Worm (Caenorhabditis elegans) whole organism, L3 larva: ENCODE data around the gene W02B12.11.

Experiments
- ZK546.5 ChIP-seq: sonication (generic microtip); optimal IDR thresholded peaks from 2 replicates; lab custom pipeline; 2017; ENCODE audit warnings: missing biosample characterization, missing genetic modification characterization
- aly-2 ChIP-seq: fragments of 150-350 bp; optimal IDR thresholded peaks from 2 replicates; lab custom pipeline; 2014; ENCODE audit warnings: missing biosample characterization, missing genetic modification characterization
- ama-1 ChIP-seq: fragments of 150-350 bp; optimal IDR thresholded peaks from 2 replicates; lab custom pipeline; 2018
- ceh-16 ChIP-seq: sonication (generic microtip); optimal IDR thresholded peaks from 2 replicates; lab custom pipeline; 2017; ENCODE audit warnings: missing biosample characterization, missing genetic modification characterization
- ceh-9 ChIP-seq: sonication (generic microtip); optimal IDR thresholded peaks from 2 replicates; lab custom pipeline; 2018; ENCODE audit warnings: missing biosample characterization, missing genetic modification characterization
- elt-2 ChIP-seq: sonication (generic microtip); optimal IDR thresholded peaks from 2 replicates; lab custom pipeline; 2016; ENCODE audit warnings: missing genetic modification reagents, mild to moderate bottlenecking, missing genetic modification characterization, missing compliant biosample characterization
- elt-3 ChIP-seq, 3 experiments: fragments of 150-350 bp in 1 of 3; sonication (generic microtip) in 2 of 3; optimal IDR thresholded peaks; 2 replicates in 2 of 3; 4 replicates in 1 of 3; lab custom pipeline; 2014 to 2017; ENCODE audit warnings: missing biosample characterization in 3 of 3, missing genetic modification characterization in 3 of 3
- eor-1 ChIP-seq, 2 experiments: fragments of 150-350 bp; optimal IDR thresholded peaks; 2 replicates each; lab custom pipeline; 2014 to 2018; ENCODE audit warnings: missing biosample characterization in 2 of 2, missing genetic modification characterization in 2 of 2
- fkh-2 ChIP-seq: fragments of 150-350 bp; optimal IDR thresholded peaks from 2 replicates; lab custom pipeline; 2014; ENCODE audit warnings: missing biosample characterization, missing genetic modification reagents, missing genetic modification characterization
- fos-1 ChIP-seq: fragments of 150-350 bp; optimal IDR thresholded peaks from 2 replicates; lab custom pipeline; 2014; ENCODE audit warnings: missing biosample characterization, missing genetic modification characterization
- lin-15B ChIP-seq: fragments of 150-350 bp; optimal IDR thresholded peaks from 2 replicates; lab custom pipeline; 2014; ENCODE audit warnings: missing biosample characterization, missing genetic modification characterization
- lin-39 ChIP-seq: fragments of 150-350 bp; optimal IDR thresholded peaks from 2 replicates; lab custom pipeline; 2018; ENCODE audit warnings: missing biosample characterization, missing genetic modification reagents, missing genetic modification characterization
- lsy-12 ChIP-seq: sonication (generic microtip); optimal IDR thresholded peaks from 2 replicates; lab custom pipeline; 2016; ENCODE audit warnings: mild to moderate bottlenecking, missing genetic modification characterization, missing compliant biosample characterization
- mdl-1 ChIP-seq: fragments of 150-350 bp; optimal IDR thresholded peaks from 2 replicates; lab custom pipeline; 2014; ENCODE audit warnings: missing biosample characterization, missing genetic modification characterization
- mml-1 ChIP-seq: fragments of 150-350 bp; sonication (generic microtip); optimal IDR thresholded peaks from 3 replicates; lab custom pipeline; 2014; ENCODE audit warnings: missing biosample characterization, missing genetic modification characterization
- nfya-1 ChIP-seq: sonication (generic microtip); optimal IDR thresholded peaks from 2 replicates; lab custom pipeline; 2017; ENCODE audit warnings: missing genetic modification characterization, mild to moderate bottlenecking, missing compliant biosample characterization, antibody characterized with exemption, moderate library complexity; ENCODE audit not compliant: insufficient read depth
- nhr-12 ChIP-seq: fragments of 150-350 bp; optimal IDR thresholded peaks from 2 replicates; lab custom pipeline; 2014; ENCODE audit warnings: missing biosample characterization, missing genetic modification characterization
- nhr-23 ChIP-seq: fragments of 150-350 bp; optimal IDR thresholded peaks from 2 replicates; lab custom pipeline; 2014; ENCODE audit warnings: missing biosample characterization, missing genetic modification reagents, missing genetic modification characterization
- nhr-25 ChIP-seq: sonication (generic microtip); optimal IDR thresholded peaks from 2 replicates; lab custom pipeline; 2017; ENCODE audit warnings: missing biosample characterization, missing genetic modification characterization
- nhr-43 ChIP-seq: sonication (generic microtip); optimal IDR thresholded peaks from 2 replicates; lab custom pipeline; 2016; ENCODE audit warnings: mild to moderate bottlenecking, missing genetic modification characterization, missing compliant biosample characterization; ENCODE audit not compliant: poor library complexity, severe bottlenecking
- nhr-76 ChIP-seq: fragments of 150-350 bp; sonication (generic microtip); optimal IDR thresholded peaks from 5 replicates; lab custom pipeline; 2014; ENCODE audit warnings: missing biosample characterization, missing genetic modification characterization
- nhr-77 ChIP-seq: fragments of 150-350 bp; optimal IDR thresholded peaks from 2 replicates; lab custom pipeline; 2014; ENCODE audit warnings: missing biosample characterization, missing genetic modification characterization
- pha-4 ChIP-seq: fragments of 150-350 bp; optimal IDR thresholded peaks from 2 replicates; lab custom pipeline; 2014; ENCODE audit warnings: missing biosample characterization, missing genetic modification reagents, missing genetic modification characterization
- pqm-1 ChIP-seq: fragments of 150-350 bp; optimal IDR thresholded peaks from 2 replicates; lab custom pipeline; 2017; ENCODE audit warnings: missing biosample characterization, missing genetic modification characterization, inconsistent platforms
- sea-2 ChIP-seq: fragments of 150-350 bp; sonication (generic microtip); optimal IDR thresholded peaks from 4 replicates; lab custom pipeline; 2014; ENCODE audit warnings: missing biosample characterization, missing genetic modification reagents, missing genetic modification characterization
- tbx-2 ChIP-seq: sonication (generic microtip); optimal IDR thresholded peaks from 2 replicates; lab custom pipeline; 2016; ENCODE audit warnings: mild to moderate bottlenecking, missing genetic modification characterization, missing compliant biosample characterization
- unc-39 ChIP-seq: sonication (generic microtip); optimal IDR thresholded peaks from 4 replicates; lab custom pipeline; 2017; ENCODE audit warnings: missing biosample characterization, missing genetic modification characterization
- zag-1 ChIP-seq: fragments of 150-350 bp; optimal IDR thresholded peaks from 2 replicates; lab custom pipeline; 2014; ENCODE audit warnings: missing biosample characterization, missing genetic modification characterization
- ztf-4 ChIP-seq: fragments of 150-350 bp; optimal IDR thresholded peaks from 2 replicates; lab custom pipeline; 2014; ENCODE audit warnings: missing biosample characterization, missing genetic modification characterization

W02B12.11 gene

DNA sequence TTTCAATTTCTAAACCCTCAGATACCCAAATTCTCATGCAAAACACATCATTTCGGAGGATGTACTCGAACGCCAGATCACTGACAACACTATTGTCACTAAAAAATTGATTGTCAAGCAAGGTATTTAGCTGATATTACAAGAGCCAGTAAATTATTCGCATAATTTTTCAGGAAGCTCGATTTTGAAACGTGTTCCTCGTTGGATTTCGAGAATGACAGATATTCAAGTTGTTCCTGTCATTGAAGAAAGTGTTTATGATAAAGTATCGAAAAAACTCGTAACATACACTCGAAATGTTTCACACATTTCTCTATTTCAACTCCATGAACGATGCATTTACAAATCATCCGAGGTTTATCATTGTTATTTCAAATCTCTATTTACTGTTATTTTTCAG, 22.1 kb downstream of the W02B12.11 start:
- TF ChIP-seq ztf-4 (tag; lab: Kevin White, UChicago) (no peak), tbx-2 (tag; lab: Kevin White, UChicago) (no peak), fkh-2 (no peak), nhr-23 (tag; lab: Kevin White, UChicago) (no peak)

ce11 chrII:11496767-11497166, 23.1 kb downstream of the W02B12.11 start, which contains the start of gene emc-5:
Gene emc-5 (plus strand): TSS chrII:11496780.
- no peak for TF ChIP-seq pqm-1 (tag; lab: Kevin White, UChicago)
- TF ChIP-seq lin-39 (tag; lab: Kevin White, UChicago) = peak; percentile 69
- peak; percentile 21 for TF ChIP-seq nfya-1 (tag; lab: Kevin White, UChicago)
- TF ChIP-seq, all 47 proteins: peak for 2

- TF ChIP-seq mdl-1 (tag; lab: Kevin White, UChicago) = no peak
- no peak for TF ChIP-seq eor-1 (tag; optimal IDR thresholded peaks at IDR 0.05; lab: Kevin White, UChicago)
Measured at ce11 chrII:11497365-11497764, 23.7 kb downstream of the W02B12.11 start, which contains the start of gene B0334.5. Gene B0334.5 (plus strand): TSS chrII:11497665.

DNA sequence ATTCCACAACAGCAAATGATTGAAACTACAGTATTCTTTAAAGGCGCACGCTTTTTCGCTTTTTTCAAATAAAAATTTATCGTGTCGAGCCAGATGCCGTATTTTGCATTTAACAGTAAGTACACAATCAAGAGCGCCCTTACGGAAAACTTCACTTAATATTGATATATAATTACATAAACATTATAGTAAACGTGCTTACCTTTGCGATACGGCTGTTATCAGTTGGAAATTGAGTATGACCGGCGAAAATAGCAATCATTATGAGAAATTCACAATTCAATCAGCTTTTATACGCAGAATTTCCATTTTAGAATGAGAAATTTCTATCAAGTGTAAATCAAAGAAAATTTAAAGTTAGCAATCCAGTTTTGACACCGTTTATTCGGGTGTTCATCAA, 26.5 kb downstream of the W02B12.11 start, which contains the start of gene B0334.20:
TSS of gene B0334.20 (minus strand) at position 262 of the 400 bp plus-strand sequence.
- TF ChIP-seq elt-2 (tag; lab: Kevin White, UChicago) (peak; percentile 44), nhr-76 (no peak), sea-2 (GFP tag; lab: Kevin White, UChicago) (no peak), nhr-25 (tag; lab: Kevin White, UChicago) (no peak), ZK546.5 (tag; lab: Kevin White, UChicago) (no peak)
- TF ChIP-seq, all 47 proteins: peak for 1

ce11 chrII:11501956-11502355, 28.3 kb downstream of the W02B12.11 start:
- TF ChIP-seq zag-1 (tag; lab: Kevin White, UChicago) = no peak
- peak; percentile 60 for TF ChIP-seq nhr-25 (tag; lab: Kevin White, UChicago)
- TF ChIP-seq mml-1 (tag; lab: Kevin White, UChicago) = no peak
- TF ChIP-seq tbx-2 (tag; lab: Kevin White, UChicago) = peak; percentile 39
- TF ChIP-seq ama-1 (lab: Kevin White, UChicago) = no peak
- no peak for TF ChIP-seq fos-1 (tag; lab: Kevin White, UChicago)
- TF ChIP-seq elt-3 (tag; optimal IDR thresholded peaks at IDR 0.05; lab: Kevin White, UChicago) = peak; percentile 98 to 100 (median 100)
- TF ChIP-seq nhr-23 (tag; lab: Kevin White, UChicago) = peak; percentile 49
- TF ChIP-seq nhr-43 (tag; lab: Kevin White, UChicago) = peak; percentile 81

ce11 chrII:11503761-11504160, 30.1 kb downstream of the W02B12.11 start:
- TF ChIP-seq lsy-12 (tag; lab: Kevin White, UChicago) = no peak
- TF ChIP-seq tbx-2 (tag; lab: Kevin White, UChicago) = no peak
- no peak for TF ChIP-seq nhr-12 (tag; lab: Kevin White, UChicago)
- TF ChIP-seq eor-1 (tag; optimal IDR thresholded peaks at IDR 0.05; lab: Kevin White, UChicago) = no peak
- no peak for TF ChIP-seq unc-39
- TF ChIP-seq nfya-1 (tag; lab: Kevin White, UChicago) = no peak
- no peak for TF ChIP-seq aly-2 (tag; lab: Kevin White, UChicago)
- TF ChIP-seq ZK546.5 (tag; lab: Kevin White, UChicago) = no peak
- TF ChIP-seq ceh-16 (tag; lab: Kevin White, UChicago) = no peak
- TF ChIP-seq pqm-1 (tag; lab: Kevin White, UChicago) = no peak
- TF ChIP-seq pha-4 (tag; lab: Kevin White, UChicago) = no peak
- no peak for TF ChIP-seq ceh-9 (tag; lab: Kevin White, UChicago)
- no peak for TF ChIP-seq nhr-23 (tag; lab: Kevin White, UChicago)
- no peak for TF ChIP-seq lin-15B
- TF ChIP-seq nhr-43 (tag; lab: Kevin White, UChicago) = no peak
- TF ChIP-seq elt-2 (tag; lab: Kevin White, UChicago) = no peak

ce11 chrII:11510373-11510772, 36.7 kb downstream of the W02B12.11 start, which contains the start of gene npr-41:
Gene npr-41 (plus strand): TSS chrII:11510673.
- peak; percentile 69 for TF ChIP-seq nhr-25 (tag; lab: Kevin White, UChicago)
- no peak for TF ChIP-seq nhr-77 (tag; lab: Kevin White, UChicago)
